Fruit fly (Drosophila melanogaster) whole organism, larva: Measurements from ENCODE around the gene Cralbp.

Experiments used
- noc ChIP-seq: fragments of 200-800 bp; sonication (Bioruptor generic); optimal IDR thresholded peaks from 3 replicates; lab custom pipeline; 2019; ENCODE audit warnings: missing biosample characterization, mild to moderate bottlenecking, missing genetic modification characterization, moderate library complexity

The Cralbp gene

DNA sequence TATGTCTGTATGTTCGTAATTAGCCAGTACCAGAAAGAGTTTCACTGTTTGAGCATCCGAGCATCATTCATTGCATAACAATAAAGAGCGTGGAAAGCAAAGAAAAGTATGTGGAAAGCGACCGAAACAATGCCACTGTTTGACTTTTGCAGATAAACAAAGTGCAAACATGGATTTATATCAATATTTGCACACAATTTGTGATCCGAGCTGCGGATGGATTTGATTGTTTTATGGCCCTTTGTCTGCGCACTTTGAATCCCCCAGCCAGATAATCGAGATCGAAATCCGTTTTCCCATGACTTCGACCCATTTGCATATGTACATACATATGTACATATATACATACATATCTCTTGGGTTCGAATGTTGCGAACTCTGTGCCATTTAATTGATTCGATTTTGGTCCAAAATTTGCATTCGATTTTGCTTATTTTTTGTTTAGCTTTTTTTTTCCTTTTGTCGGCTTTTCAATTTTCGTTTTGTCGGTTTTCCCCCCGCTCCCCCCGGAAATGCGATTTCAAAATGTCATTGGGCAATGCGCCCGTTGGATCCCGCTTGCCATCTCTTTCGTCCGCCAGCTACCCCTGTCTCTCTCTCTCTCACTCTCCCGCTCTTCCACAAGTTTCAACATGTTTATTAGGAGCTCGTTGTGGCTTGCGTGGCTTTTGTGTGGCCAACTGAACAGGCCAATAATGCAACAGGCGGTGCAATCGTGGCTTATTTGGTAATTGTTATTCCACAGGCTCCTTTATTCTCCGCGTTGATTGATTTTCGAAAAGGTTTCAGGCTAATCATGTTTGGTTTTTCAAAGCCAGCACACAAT lies 1.1 kb downstream of the Cralbp start:
- no peak for TF ChIP-seq noc

DNA sequence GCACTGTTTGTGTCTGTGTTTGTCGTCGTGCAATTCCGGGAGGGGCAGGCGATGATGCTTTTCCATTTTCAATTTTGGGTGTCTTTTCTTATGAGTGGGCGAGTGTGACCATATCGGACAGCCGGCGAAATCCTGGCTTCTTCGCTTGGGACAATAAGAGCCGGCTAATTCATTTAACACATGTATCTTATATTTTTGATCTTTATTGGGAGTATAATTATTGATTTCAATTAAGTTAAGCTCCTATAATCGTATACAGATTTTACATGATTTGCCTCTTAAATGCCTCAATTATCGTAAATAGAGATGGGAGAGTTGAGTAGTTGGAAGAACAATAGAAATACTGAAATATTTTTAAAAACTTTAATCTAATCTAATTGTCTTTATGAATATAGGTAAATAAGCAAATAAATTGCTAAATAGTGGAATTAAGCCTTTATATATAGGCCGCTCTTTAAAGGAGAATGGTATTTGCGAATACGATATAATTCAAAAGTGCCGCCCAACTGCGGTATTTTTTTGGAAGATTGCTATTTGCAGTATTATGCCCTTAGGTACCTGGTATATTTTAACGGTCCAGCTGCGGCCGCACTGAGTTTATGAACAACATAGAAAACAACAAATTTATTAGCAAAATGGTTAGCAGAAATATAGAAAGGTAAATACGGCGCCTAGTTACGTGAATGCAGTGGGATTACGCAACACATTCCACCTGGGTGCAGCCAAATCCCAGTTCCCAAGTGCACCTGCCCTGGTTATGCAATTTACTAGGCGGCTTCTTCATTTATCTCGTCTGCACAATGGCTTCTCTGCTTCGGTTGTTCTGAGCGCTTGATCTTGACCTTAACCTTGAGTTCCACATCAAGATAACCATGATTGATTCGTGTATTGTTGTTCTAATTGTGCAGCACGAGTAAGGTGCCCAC lies 6.8 kb downstream of the Cralbp start, which contains the start of the genes Myt1, PGRP-LD and Pmi:
Myt1 (minus strand) TSS at position 116 of the 926 bp plus-strand sequence.
PGRP-LD (plus strand) TSS at position 576 of the 926 bp plus-strand sequence.
Pmi (plus strand) TSS at position 576 of the 926 bp plus-strand sequence.
- no peak for TF ChIP-seq noc

DNA sequence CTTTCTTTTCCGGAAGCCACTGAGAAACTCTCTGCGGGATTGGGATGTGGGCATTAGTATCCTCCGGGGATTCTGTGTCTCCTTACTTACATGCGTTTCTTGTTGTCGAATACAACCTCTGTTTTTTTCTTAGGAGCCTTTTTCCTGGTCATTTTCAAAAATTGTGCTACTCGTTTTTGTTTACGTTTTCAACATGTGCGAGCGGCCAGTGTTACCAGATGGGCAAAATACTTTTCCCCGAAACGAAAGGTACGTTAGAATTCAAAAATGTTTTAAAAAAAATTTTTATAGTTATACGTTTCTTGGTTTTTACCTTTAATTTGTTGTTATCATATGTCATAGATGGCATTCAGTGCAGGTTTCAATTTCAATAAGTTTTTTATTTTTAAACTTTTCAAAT lies 9.4 kb downstream of the Cralbp start, which contains the start of gene vito:
vito (minus strand) TSS at position 220 of the 400 bp plus-strand sequence.
- no peak for TF ChIP-seq noc

DNA sequence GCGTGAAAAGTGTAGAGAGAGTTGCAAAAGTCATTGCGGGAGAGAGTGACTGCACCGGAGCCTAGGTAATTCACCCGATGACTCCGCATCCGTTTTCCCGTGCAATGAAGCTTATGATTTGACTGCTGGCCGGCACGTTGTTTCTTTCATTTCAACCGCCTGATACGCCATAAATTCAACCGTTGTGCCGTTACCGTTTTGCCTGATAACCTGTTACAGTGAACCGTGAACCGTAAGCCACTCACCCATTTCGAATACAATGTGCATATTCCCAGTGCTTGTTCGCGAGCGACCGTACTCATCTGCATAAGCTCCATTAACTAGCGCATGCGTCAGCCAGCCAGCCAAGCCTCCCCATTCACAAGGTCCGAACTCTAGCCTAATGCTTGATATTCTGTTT lies 11.7 kb downstream of the Cralbp start:
- no peak for TF ChIP-seq noc

DNA sequence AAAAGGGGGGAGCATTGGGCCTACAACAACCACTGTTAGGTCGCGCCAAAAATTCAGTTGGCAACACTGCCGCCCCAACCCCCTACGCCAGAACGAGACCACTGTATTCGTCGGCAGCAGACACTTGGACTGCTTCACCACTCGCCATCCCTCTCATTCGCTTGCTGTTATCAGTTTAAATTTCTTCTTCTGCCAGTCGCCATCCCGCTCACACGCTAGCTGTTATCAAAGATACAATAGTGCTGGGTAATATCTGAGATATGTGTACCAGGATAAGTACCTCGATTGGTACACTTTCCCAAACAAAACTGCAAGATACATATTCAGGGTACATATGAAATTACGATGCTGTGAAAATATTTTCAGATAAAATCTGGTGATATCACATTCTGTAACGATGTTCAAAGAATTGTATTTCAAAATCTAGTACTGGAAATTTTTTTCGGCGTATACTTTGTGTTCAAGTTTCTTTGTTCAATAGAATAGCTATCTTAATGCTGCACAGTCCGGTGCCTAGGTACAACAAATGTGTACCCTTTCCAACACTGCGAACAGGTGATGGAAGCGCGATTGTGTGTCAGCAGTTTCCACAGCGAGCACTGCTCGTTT lies 15.6 kb downstream of the Cralbp start:
- peak; percentile 96 for TF ChIP-seq noc

DNA sequence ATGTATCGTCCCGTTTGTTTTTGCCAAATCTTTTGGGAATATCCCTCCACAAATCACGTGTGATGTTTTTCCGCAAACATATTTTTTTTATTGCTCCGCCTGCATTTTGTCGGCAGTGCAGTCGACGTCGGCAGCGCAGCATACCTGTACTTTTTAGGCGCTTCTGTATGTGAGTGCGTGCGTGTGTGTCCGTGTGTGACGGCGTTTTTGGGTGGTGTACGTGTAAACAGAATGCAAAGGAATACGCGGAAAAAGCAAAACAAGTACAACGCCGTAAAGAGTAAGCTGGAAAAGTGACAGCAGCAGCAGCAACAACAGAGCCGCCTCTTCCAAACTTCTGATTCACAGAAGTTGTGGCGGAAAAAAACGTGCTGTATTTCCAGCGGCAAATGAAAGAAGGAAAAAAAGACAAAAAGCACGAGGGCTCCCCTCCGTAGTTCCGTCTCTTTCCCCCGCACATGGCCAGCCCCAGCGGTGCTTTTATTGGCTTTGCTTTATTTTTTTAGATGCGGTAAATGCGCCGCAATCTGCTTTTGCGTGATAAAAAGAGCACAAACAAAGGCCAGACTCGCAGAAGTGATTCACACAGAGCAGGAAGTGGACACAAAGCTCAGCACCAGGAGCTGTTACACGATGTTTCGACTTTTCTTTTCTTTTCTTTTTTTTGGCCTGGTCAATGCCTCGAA lies 16.3 kb downstream of the Cralbp start:
- TF ChIP-seq noc, result no peak

DNA sequence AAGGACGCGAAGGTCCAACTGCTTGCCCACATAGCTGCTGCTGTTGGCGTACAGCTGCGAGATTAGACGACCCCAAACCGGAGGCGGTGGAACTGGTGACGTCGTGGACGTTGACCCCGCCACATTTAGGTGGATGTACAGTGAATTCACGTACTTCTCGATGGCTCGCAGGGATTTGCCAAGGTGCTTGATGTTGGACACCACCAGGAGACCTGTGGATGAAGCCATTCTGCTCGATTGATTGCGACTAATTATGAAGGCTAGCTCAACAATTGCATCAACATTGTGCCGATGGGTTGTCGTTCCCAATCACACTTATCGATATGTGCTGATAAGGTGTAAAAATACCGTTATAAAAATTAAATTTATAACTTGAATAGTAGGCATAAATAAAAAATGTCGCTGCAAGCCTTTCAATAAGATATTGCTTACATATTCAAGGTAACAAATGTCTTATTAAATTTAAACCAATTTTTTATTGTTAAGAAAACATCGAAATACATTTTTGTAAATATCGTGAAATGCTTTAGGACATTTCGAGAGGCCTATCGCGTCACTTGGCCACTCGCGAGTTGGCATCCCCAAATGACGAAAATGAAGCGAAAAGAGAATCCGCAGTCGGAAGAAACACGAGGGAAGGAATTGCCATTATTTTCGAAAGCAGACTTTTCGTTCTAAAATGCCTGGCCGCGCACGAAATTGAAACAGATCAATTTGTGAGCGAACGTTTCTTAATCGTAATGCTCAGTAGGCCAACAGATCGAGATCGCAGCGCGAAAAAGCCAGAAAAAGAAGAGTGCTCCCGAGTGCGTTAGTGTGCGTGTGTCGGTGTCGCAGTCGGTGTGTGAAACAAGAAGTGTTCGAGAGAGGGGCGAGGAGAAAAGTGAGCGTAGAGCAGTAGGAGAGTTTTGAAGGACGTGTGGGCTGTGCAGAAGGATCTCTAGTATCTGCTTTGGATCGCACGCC lies 17.7 kb downstream of the Cralbp start, which contains the start of the genes Ppat-Dpck and scny:
Ppat-Dpck (minus strand) TSS at position 263 of the 966 bp plus-strand sequence.
scny (plus strand) TSS at position 471 of the 966 bp plus-strand sequence.
- TF ChIP-seq noc, result peak; percentile 17

DNA sequence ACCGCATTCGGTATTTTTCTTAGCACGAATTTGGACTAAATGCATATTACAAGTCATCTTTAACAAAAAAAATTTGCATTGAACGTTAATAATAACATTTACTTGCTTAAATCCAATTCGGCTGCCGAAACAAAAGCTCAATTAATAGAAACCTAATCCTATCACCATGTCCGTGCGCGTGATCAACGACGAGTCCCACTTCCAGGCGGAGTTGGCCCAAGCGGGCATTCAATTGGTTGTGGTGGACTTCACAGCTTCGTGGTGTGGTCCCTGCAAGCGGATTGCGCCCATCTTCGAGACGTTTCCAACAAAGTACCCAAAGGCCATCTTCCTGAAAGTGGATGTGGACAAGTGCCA lies 20.7 kb downstream of the Cralbp start, which contains the start of gene Txl:
Txl (plus strand) TSS at position 3 of the 357 bp plus-strand sequence.
- TF ChIP-seq noc, result no peak

DNA sequence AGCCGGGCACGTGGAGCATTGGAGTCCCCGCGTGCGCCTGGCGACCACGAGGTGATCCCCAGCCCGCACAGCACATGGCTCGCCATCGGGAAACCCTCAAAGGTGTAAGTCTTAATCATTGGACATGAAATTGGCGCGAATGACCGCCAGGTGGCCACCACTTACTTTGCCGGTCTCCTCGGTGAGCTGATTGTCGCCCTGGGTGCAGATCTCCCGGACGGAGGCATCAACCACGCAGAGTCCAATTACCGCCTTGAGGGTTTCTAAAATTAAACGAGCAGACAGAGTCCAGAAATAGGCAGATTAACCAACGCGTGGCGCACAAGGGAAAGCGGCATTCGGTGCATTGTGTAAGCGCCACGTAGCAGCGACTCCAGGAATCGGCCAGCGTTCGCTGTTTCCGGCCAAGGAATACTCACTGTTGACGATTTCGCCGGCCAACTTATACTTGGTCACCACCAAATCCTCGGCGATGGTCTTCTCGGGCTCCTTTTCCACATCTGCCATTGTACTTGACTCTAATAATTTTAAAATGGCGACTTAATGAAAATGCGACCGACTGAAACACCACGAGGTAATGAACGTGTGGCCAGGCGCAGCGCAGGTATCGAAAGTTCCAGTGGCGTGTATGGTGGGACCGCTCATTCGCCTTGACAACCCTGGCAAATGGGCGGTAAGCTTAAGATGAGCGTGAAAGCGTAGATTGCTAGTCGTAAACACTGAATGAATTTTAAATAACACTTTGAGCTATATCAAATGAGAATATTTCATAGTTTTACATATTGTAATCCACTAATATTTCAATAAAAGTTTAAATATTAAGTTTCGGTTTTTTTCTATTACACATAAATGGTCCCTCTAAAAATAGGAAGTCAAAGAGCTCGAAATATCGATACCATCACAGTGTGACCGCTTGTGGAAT lies 21.3 kb downstream of the Cralbp start, which contains the start of gene CG10576:
CG10576 (minus strand) TSS at position 781 of the 922 bp plus-strand sequence.
- no peak for TF ChIP-seq noc

DNA sequence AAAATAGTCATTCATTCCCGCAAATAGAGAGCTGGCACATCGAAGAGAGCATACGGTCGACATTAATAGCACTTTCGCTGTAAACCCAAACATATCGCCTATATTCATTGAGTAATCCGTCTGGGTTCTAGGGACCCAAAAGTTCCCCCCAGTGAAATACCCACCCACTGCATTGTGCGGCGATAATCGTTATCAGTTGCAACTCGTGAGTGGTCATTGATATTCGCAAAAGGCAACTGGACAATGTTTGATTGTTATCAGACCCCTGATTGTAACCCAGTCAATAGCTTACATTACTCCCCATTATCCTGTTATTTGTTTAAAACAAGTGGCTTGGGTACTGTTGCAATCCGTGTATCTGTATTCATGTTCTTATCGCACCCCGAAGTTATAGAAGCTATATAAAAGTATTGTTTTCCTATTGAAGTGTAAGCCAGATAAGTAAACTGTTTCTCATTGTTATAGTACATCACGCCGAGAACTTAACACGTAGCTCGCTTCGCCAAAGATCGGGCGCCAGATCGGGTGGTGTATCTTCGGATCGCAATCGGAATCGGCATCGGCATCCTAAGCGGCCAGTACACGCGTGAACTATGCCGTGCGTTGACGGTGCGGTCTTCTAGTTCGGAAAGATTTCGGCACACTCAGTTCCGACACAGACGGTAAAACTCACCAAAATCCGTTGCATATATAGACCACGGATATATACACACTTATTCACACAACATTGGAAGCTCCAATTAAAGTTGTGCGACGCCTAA lies 32.7 kb downstream of the Cralbp start:
- no peak for TF ChIP-seq noc

DNA sequence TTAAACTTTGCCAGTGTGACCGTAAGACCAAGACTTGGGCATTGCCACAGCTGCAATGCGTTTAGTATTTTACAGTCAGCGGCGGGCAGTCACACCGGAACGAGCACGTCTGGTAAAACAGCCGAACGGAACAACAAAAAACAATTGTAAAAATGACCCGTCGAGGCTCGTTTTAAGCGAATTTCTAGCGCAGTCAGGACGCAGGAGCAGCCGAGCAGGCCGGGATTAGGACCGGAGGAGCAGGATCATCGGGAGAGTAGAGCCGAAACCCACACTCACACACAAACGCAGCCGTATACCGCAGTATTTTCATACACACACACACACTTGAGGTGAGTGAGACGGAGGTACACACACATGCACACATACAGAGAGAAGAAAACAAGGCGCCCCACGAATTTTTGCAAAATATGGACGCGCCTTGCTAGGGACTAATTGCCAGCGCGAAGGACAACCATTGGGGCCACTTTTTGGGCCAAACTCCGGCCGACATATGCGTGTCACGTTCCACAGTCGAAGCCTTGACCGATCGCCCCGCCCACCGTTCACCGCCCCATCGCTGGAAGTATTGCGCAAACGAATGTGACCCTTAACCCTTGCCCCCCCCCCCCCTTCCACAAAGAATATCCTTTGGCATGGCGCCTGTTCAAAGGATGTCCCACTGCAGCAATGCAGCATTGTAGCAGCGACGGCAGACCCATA lies 33.5 kb downstream of the Cralbp start, which contains the start of gene Usp47:
Usp47 (plus strand) TSS at position 71 of the 702 bp plus-strand sequence.
- TF ChIP-seq noc, result peak; percentile 13
